Worm (Caenorhabditis elegans) whole organism, L3 larva: ENCODE results near the gene dgk-1.
A peak's percentile ranks its signal among the peaks of the same experiment; 100 is the strongest.

Source experiments
- ZK546.5 ChIP-seq: sonication (generic microtip); optimal IDR thresholded peaks from 2 replicates; lab custom pipeline; 2017; ENCODE audit warnings: missing biosample characterization, missing genetic modification characterization
- aly-2 ChIP-seq: fragments of 150-350 bp; optimal IDR thresholded peaks from 2 replicates; lab custom pipeline; 2014; ENCODE audit warnings: missing biosample characterization, missing genetic modification characterization
- ama-1 ChIP-seq: fragments of 150-350 bp; optimal IDR thresholded peaks from 2 replicates; lab custom pipeline; 2018
- ceh-28 ChIP-seq: fragments of 150-350 bp; optimal IDR thresholded peaks from 2 replicates; lab custom pipeline; 2014; ENCODE audit warnings: missing biosample characterization, missing genetic modification reagents, missing genetic modification characterization
- ceh-82 ChIP-seq: fragments of 150-350 bp; optimal IDR thresholded peaks from 2 replicates; lab custom pipeline; 2014; ENCODE audit warnings: missing biosample characterization, missing genetic modification characterization
- ceh-9 ChIP-seq: sonication (generic microtip); optimal IDR thresholded peaks from 2 replicates; lab custom pipeline; 2018; ENCODE audit warnings: missing biosample characterization, missing genetic modification characterization
- daf-12 ChIP-seq: fragments of 150-350 bp; optimal IDR thresholded peaks from 2 replicates; lab custom pipeline; 2014; ENCODE audit warnings: missing biosample characterization, missing genetic modification reagents, missing genetic modification characterization
- egl-27 ChIP-seq: sonication (generic microtip); optimal IDR thresholded peaks from 4 replicates; lab custom pipeline; 2017; ENCODE audit warnings: missing biosample characterization, missing genetic modification reagents, missing genetic modification characterization
- egl-5 ChIP-seq: fragments of 150-350 bp; optimal IDR thresholded peaks from 2 replicates; lab custom pipeline; 2017; ENCODE audit warnings: missing biosample characterization, missing genetic modification reagents, missing genetic modification characterization, inconsistent platforms
- elt-1 ChIP-seq: fragments of 150-350 bp; optimal IDR thresholded peaks from 2 replicates; lab custom pipeline; 2014; ENCODE audit warnings: missing biosample characterization, missing genetic modification characterization
- elt-2 ChIP-seq: sonication (generic microtip); optimal IDR thresholded peaks from 2 replicates; lab custom pipeline; 2016; ENCODE audit warnings: missing genetic modification reagents, mild to moderate bottlenecking, missing genetic modification characterization, missing compliant biosample characterization
- elt-3 ChIP-seq, 3 experiments: fragments of 150-350 bp in 1 of 3; sonication (generic microtip) in 2 of 3; optimal IDR thresholded peaks; 2 replicates in 2 of 3; 4 replicates in 1 of 3; lab custom pipeline; 2014 to 2017; ENCODE audit warnings: missing biosample characterization in 3 of 3, missing genetic modification characterization in 3 of 3
- eor-1 ChIP-seq, 2 experiments: fragments of 150-350 bp; optimal IDR thresholded peaks; 2 replicates each; lab custom pipeline; 2014 to 2018; ENCODE audit warnings: missing biosample characterization in 2 of 2, missing genetic modification characterization in 2 of 2
- fkh-10 ChIP-seq: sonication (generic microtip); optimal IDR thresholded peaks from 2 replicates; lab custom pipeline; 2017; ENCODE audit warnings: missing biosample characterization, missing genetic modification reagents, missing genetic modification characterization
- fkh-2 ChIP-seq: fragments of 150-350 bp; optimal IDR thresholded peaks from 2 replicates; lab custom pipeline; 2014; ENCODE audit warnings: missing biosample characterization, missing genetic modification reagents, missing genetic modification characterization
- hmg-11 ChIP-seq: sonication (generic microtip); optimal IDR thresholded peaks from 2 replicates; lab custom pipeline; 2016; ENCODE audit warnings: missing genetic modification characterization, missing compliant biosample characterization
- jun-1 ChIP-seq: fragments of 150-350 bp; optimal IDR thresholded peaks from 2 replicates; lab custom pipeline; 2014; ENCODE audit warnings: missing biosample characterization, missing genetic modification reagents, missing genetic modification characterization
- lin-15B ChIP-seq: fragments of 150-350 bp; optimal IDR thresholded peaks from 2 replicates; lab custom pipeline; 2014; ENCODE audit warnings: missing biosample characterization, missing genetic modification characterization
- lin-39 ChIP-seq: fragments of 150-350 bp; optimal IDR thresholded peaks from 2 replicates; lab custom pipeline; 2018; ENCODE audit warnings: missing biosample characterization, missing genetic modification reagents, missing genetic modification characterization
- lsy-12 ChIP-seq: sonication (generic microtip); optimal IDR thresholded peaks from 2 replicates; lab custom pipeline; 2016; ENCODE audit warnings: mild to moderate bottlenecking, missing genetic modification characterization, missing compliant biosample characterization
- nfya-1 ChIP-seq: sonication (generic microtip); optimal IDR thresholded peaks from 2 replicates; lab custom pipeline; 2017; ENCODE audit warnings: missing genetic modification characterization, mild to moderate bottlenecking, missing compliant biosample characterization, antibody characterized with exemption, moderate library complexity; ENCODE audit not compliant: insufficient read depth
- nhr-23 ChIP-seq: fragments of 150-350 bp; optimal IDR thresholded peaks from 2 replicates; lab custom pipeline; 2014; ENCODE audit warnings: missing biosample characterization, missing genetic modification reagents, missing genetic modification characterization
- nhr-25 ChIP-seq: sonication (generic microtip); optimal IDR thresholded peaks from 2 replicates; lab custom pipeline; 2017; ENCODE audit warnings: missing biosample characterization, missing genetic modification characterization
- nhr-28 ChIP-seq: fragments of 150-350 bp; optimal IDR thresholded peaks from 2 replicates; lab custom pipeline; 2014; ENCODE audit warnings: missing biosample characterization, missing genetic modification characterization
- nhr-43 ChIP-seq: sonication (generic microtip); optimal IDR thresholded peaks from 2 replicates; lab custom pipeline; 2016; ENCODE audit warnings: mild to moderate bottlenecking, missing genetic modification characterization, missing compliant biosample characterization; ENCODE audit not compliant: poor library complexity, severe bottlenecking
- nhr-67 ChIP-seq: fragments of 150-350 bp; optimal IDR thresholded peaks from 2 replicates; lab custom pipeline; 2014; ENCODE audit warnings: missing biosample characterization, missing genetic modification characterization
- nhr-77 ChIP-seq: fragments of 150-350 bp; optimal IDR thresholded peaks from 2 replicates; lab custom pipeline; 2014; ENCODE audit warnings: missing biosample characterization, missing genetic modification characterization
- pha-4 ChIP-seq: fragments of 150-350 bp; optimal IDR thresholded peaks from 2 replicates; lab custom pipeline; 2014; ENCODE audit warnings: missing biosample characterization, missing genetic modification reagents, missing genetic modification characterization
- pqm-1 ChIP-seq: fragments of 150-350 bp; optimal IDR thresholded peaks from 2 replicates; lab custom pipeline; 2017; ENCODE audit warnings: missing biosample characterization, missing genetic modification characterization, inconsistent platforms
- sea-2 ChIP-seq: fragments of 150-350 bp; sonication (generic microtip); optimal IDR thresholded peaks from 4 replicates; lab custom pipeline; 2014; ENCODE audit warnings: missing biosample characterization, missing genetic modification reagents, missing genetic modification characterization
- snpc-4 ChIP-seq: fragments of 150-350 bp; optimal IDR thresholded peaks from 2 replicates; lab custom pipeline; 2014; ENCODE audit warnings: missing biosample characterization, missing genetic modification characterization
- tbx-2 ChIP-seq: sonication (generic microtip); optimal IDR thresholded peaks from 2 replicates; lab custom pipeline; 2016; ENCODE audit warnings: mild to moderate bottlenecking, missing genetic modification characterization, missing compliant biosample characterization
- unc-62 ChIP-seq: fragments of 150-350 bp; sonication (generic microtip); optimal IDR thresholded peaks from 4 replicates; lab custom pipeline; 2014; ENCODE audit warnings: missing biosample characterization, missing genetic modification reagents, missing genetic modification characterization
- zag-1 ChIP-seq: fragments of 150-350 bp; optimal IDR thresholded peaks from 2 replicates; lab custom pipeline; 2014; ENCODE audit warnings: missing biosample characterization, missing genetic modification characterization
- ztf-11 ChIP-seq: fragments of 150-350 bp; optimal IDR thresholded peaks from 2 replicates; lab custom pipeline; 2014; ENCODE audit warnings: missing biosample characterization, missing genetic modification characterization
- ztf-4 ChIP-seq: fragments of 150-350 bp; optimal IDR thresholded peaks from 2 replicates; lab custom pipeline; 2014; ENCODE audit warnings: missing biosample characterization, missing genetic modification characterization

The dgk-1 gene

DNA sequence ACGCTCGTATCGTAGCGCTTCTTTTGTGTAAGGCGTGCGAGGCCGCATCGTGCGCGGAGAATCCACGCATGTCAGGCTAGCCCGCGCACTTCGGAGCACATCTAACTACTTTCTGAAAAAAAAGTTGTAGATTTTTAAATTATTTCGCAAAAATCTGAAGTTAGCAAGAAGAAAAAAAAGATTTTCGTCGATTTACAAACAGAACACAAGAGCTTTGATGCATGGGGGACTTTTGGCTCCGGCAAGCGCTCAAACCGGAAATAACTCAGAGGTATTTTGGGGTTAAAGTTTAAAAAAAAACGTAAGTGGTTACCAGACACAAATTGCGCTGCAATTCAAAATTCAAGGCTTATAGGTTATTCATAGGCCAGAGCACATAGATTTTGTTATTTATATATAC is 26.2 kb upstream of the dgk-1 start, which contains the start of the genes F55A4.13 and nlf-1:
Gene F55A4.13 (minus strand): TSS at position 101 of the 400 bp plus-strand sequence.
Gene nlf-1 (minus strand): TSS at position 112 of the 400 bp plus-strand sequence.
- TF ChIP-seq fkh-2 (tag; lab: Kevin White, UChicago) (no peak), aly-2 (tag; lab: Kevin White, UChicago) (no peak), egl-27 (tag; lab: Kevin White, UChicago) (no peak), lin-15B (no peak), daf-12 (tag; lab: Kevin White, UChicago) (no peak), lin-39 (tag; lab: Kevin White, UChicago) (no peak), hmg-11 (no peak), lsy-12 (no peak), ZK546.5 (tag; lab: Kevin White, UChicago) (no peak), elt-3 (tag; optimal IDR thresholded peaks at IDR 0.05; lab: Kevin White, UChicago) (no peak), ztf-11 (tag; lab: Kevin White, UChicago) (no peak), zag-1 (tag; lab: Kevin White, UChicago) (no peak), nhr-77 (tag; lab: Kevin White, UChicago) (no peak)
- TF ChIP-seq, all 47 proteins: peak for 0

DNA sequence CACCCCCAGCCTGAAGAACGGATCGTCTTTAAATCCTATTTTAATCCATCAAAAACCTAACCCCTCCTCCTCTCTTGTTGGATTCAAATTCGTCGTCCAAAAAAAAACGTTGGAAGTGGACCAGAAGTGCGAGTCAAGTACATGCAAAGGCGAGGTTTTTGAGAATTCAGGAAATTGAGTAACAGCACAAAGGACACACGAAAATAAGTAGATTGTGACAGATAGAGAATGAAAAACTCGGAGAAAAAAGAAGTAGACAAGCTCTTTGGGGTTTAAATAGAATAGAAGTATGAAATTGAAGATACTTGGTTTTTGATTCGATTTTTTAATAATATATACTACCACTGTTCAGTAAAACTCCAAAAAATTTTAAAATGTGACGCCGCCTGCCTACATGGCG is 23.5 kb upstream of the dgk-1 start:
- TF ChIP-seq fkh-10 (GFP tag; lab: Kevin White, UChicago): peak; percentile 74
- no peak for TF ChIP-seq ceh-82 (tag; lab: Kevin White, UChicago)

DNA sequence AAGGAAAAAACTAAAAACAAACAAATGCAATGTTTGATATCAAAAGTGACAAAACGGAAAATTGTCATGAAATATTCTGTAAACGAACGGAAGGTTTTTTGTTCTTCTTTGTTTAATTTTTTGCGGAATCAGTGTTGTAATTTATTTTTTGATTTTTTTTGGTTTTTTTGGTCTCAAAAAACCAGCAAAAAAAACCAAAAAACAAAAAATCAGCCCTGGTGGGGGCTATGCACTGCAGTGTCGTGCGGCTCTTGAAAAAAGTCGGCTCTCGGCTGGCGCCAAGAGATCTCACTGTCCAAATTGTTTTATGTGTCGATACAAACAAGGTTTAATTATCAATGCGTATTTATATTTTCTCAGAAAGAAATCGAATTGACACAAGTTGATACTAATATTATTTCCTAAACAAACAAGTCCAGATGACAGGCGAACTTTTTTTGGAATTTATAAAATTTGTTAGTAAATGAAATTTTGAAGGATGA is 21.2 kb upstream of the dgk-1 start:
- TF ChIP-seq nfya-1 (tag; lab: Kevin White, UChicago): no peak
- TF ChIP-seq hmg-11: no peak
- no peak for TF ChIP-seq elt-1
- no peak for TF ChIP-seq sea-2
- no peak for TF ChIP-seq egl-5 (tag; lab: Kevin White, UChicago)
- peak; percentile 50 for TF ChIP-seq elt-2
- TF ChIP-seq daf-12 (tag; lab: Kevin White, UChicago): no peak
- TF ChIP-seq nhr-67 (tag; lab: Kevin White, UChicago): no peak
- no peak for TF ChIP-seq elt-3 (tag; optimal IDR thresholded peaks at IDR 0.05; lab: Kevin White, UChicago)
- TF ChIP-seq tbx-2 (tag; lab: Kevin White, UChicago): no peak
- TF ChIP-seq lin-15B: no peak
- no peak for TF ChIP-seq unc-62
- TF ChIP-seq ama-1 (lab: Kevin White, UChicago): peak; percentile 95
- peak; percentile 46 for TF ChIP-seq pha-4 (tag; lab: Kevin White, UChicago)

DNA sequence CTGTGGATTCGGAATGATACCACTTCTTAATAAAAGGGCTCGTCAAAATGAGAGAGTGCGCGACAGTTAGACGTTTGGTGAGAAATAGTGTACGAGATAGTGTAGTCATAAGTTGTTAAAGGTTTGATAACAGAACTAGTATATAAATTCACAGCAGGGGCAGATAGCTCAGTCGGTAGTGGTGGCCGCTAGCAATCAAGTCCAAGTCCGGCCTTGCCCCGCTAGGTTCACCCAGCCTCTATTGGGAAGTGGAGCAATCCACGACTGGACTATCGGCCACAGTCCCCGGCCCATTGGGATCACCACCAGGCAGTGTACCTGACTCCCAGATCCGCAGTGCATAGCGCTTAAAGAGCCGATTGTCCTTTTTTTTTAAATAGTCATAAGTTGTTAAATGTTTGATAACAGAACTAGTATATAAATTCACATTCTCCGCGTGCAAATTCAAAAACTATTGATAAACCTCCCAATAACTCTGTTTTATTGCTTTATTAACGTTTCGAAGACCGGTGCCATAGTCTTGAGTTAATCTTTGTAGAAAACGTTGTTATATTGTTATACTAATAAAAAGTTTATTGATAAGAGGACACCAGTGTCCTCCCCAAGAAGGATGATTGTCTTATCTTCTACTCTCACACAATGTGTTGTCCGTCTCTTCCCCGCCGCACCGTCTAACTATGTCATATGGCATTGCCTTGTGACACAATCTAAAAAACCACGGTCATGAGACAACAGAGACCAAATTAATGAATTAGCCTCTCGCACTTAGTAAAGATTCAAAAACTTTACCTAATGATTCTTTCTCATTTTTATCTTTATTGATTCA is 19.6 kb upstream of the dgk-1 start:
- TF ChIP-seq nhr-23 (tag; lab: Kevin White, UChicago) (peak; percentile 75), nhr-25 (peak; percentile 41), nhr-67 (tag; lab: Kevin White, UChicago) (no peak), ama-1 (lab: Kevin White, UChicago) (peak; percentile 64), ceh-9 (no peak), snpc-4 (tag; lab: Kevin White, UChicago) (peak; percentile 22), lsy-12 (peak; percentile 14), sea-2 (no peak), ceh-28 (tag; lab: Kevin White, UChicago) (no peak), pha-4 (tag; lab: Kevin White, UChicago) (peak; percentile 51), elt-3 (tag; optimal IDR thresholded peaks at IDR 0.05; lab: Kevin White, UChicago) (peak in 1 of 3 experiments; percentile 36), eor-1 (tag; optimal IDR thresholded peaks at IDR 0.05; lab: Kevin White, UChicago) (no peak), unc-62 (peak; percentile 20), elt-2 (peak; percentile 95), pqm-1 (tag; lab: Kevin White, UChicago) (peak; percentile 60), jun-1 (tag; lab: Kevin White, UChicago) (peak; percentile 33), daf-12 (tag; lab: Kevin White, UChicago) (no peak), ztf-4 (peak; percentile 43), nhr-43 (tag; lab: Kevin White, UChicago) (peak; percentile 70), nhr-28 (tag; lab: Kevin White, UChicago) (no peak)
